Fruit fly (Drosophila melanogaster): ENCODE measurements around the gene Men-b.

Gene Men-b

DNA sequence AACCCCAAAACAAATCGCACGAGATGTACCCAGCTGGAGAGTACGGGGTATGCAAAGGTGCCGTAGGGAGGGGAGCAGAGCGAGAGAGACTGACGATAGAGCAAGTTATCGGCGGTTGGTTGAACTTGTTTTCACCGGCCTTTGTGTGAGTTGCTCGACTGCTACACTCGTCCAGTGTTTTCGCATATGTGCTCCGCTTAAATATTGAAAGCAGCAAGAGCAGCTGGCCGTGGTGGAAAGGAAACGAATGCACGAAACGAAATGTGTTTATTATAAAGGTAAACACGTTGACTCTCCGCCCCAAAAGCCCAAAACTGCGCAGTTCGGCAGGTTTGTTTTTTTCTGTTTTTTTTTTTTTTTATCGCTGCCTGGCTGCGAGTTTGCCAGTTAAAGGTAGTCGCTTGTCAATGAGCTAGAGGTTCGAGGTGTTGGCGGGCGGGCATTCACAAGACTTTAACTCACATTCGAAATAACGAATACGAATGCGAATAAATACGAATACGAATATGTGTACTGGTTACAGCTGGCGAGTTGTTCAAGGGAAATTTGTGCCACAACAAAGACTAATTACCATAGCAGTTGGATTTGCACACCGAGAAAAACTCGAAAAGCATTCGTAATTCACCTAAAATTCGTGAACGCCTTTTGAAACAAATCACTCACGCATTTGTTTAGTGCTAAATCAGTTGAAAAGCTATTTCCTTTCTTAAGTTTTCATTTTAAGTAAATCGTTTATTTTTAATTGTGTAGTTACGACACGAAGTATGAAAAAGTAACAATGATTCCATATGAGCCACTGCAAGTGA is 21.7 kb upstream of the Men-b start (continued):
- peak; percentile 14; the same call in 1 of the 2 replicates for TF ChIP-seq rib (GFP tag; IDR thresholded peaks at IDR 0.05)
- TF ChIP-seq bigmax (GFP tag; optimal IDR thresholded peaks at IDR 0.05), result no peak
- no peak for TF ChIP-seq CG4707 (GFP tag; optimal IDR thresholded peaks at IDR 0.05)
- 0 out of 2 replicates have a peak, but pooled peaks have one; percentile 10 for TF ChIP-seq CG6272 (GFP tag; IDR thresholded peaks at IDR 0.05)
- TF ChIP-seq Dp (GFP tag; optimal IDR thresholded peaks at IDR 0.05), result no peak
- TF ChIP-seq twi (tag; optimal IDR thresholded peaks at IDR 0.05), result no peak
- no peak for TF ChIP-seq hbn (GFP tag; IDR thresholded peaks at IDR 0.05; ENCODE audit: partially characterized antibody)
- TF ChIP-seq dmrt99B (tag; optimal IDR thresholded peaks at IDR 0.05), result peak; percentile 18
- peak; percentile 33; the same call in 1 of the 2 replicates for TF ChIP-seq vvl (GFP tag; IDR thresholded peaks at IDR 0.05)
- TF ChIP-seq CG12744 (GFP tag; optimal IDR thresholded peaks at IDR 0.05), result no peak
- TF ChIP-seq Oli (tag; optimal IDR thresholded peaks at IDR 0.05), result no peak
- TF ChIP-seq Lpt (GFP tag; optimal IDR thresholded peaks at IDR 0.05), result no peak
- peak; percentile 7 for TF ChIP-seq caup (GFP tag; optimal IDR thresholded peaks at IDR 0.05; ENCODE audit: severe bottlenecking)
- no peak for TF ChIP-seq CG14667 (GFP tag; IDR thresholded peaks at IDR 0.05)
- TF ChIP-seq Awh (GFP tag; IDR thresholded peaks at IDR 0.05), result no peak
- TF ChIP-seq CG14860 (GFP tag; IDR thresholded peaks at IDR 0.05; ENCODE audit: partially characterized antibody), result no peak
- TF ChIP-seq CG17359 (tag; optimal IDR thresholded peaks at IDR 0.05), result peak; percentile 6
- TF ChIP-seq Med (GFP tag), result peak; percentile 88
- peak; percentile 13 for TF ChIP-seq CG9727 (GFP tag; optimal IDR thresholded peaks at IDR 0.05)
- TF ChIP-seq CG13287 (GFP tag; IDR thresholded peaks at IDR 0.05; ENCODE audit: partially characterized antibody), result peak; percentile 17; the same call in 1 of the 2 replicates
- TF ChIP-seq az2 (GFP tag; optimal IDR thresholded peaks at IDR 0.05), result no peak
- no peak for TF ChIP-seq YL-1 (GFP tag; optimal IDR thresholded peaks at IDR 0.05)
- 0 out of 2 replicates have a peak, but pooled peaks have one; percentile 20 for TF ChIP-seq CG4730 (GFP tag; IDR thresholded peaks at IDR 0.05)
- no peak for TF ChIP-seq dm (GFP tag; optimal IDR thresholded peaks at IDR 0.05)
- peak; percentile 3 for TF ChIP-seq pho (GFP tag; optimal IDR thresholded peaks at IDR 0.05)
- no peak for TF ChIP-seq CG8290 (GFP tag; optimal IDR thresholded peaks at IDR 0.05)
- TF ChIP-seq CG8290 (tag; optimal IDR thresholded peaks at IDR 0.05), result peak in 1 of 2 experiments; percentile 50
- no peak for TF ChIP-seq Ssrp (tag; optimal IDR thresholded peaks at IDR 0.05)
- no peak for TF ChIP-seq CG12769 (tag; optimal IDR thresholded peaks at IDR 0.05)
- TF ChIP-seq mld (GFP tag; IDR thresholded peaks at IDR 0.05; ENCODE audit: partially characterized antibody), result no peak
- no peak for TF ChIP-seq Oaz (GFP tag; IDR thresholded peaks at IDR 0.05)
- no peak for TF ChIP-seq Optix (GFP tag; IDR thresholded peaks at IDR 0.05)
- TF ChIP-seq chm (GFP tag; IDR thresholded peaks at IDR 0.05), result no peak
- TF ChIP-seq yki (optimal IDR thresholded peaks at IDR 0.05), result no peak
- TF ChIP-seq kay (GFP tag; optimal IDR thresholded peaks at IDR 0.05), result peak; percentile 4
- no peak for TF ChIP-seq CG7839 (tag; optimal IDR thresholded peaks at IDR 0.05)
- no peak for TF ChIP-seq Ravus (GFP tag; IDR thresholded peaks at IDR 0.05)
- TF ChIP-seq CG15479 (GFP tag; optimal IDR thresholded peaks at IDR 0.05), result no peak
- TF ChIP-seq CG4424 (GFP tag; optimal IDR thresholded peaks at IDR 0.05), result peak; percentile 13
- TF ChIP-seq ken (GFP tag; IDR thresholded peaks at IDR 0.05), result no peak
- peak; percentile 60 for TF ChIP-seq slbo (GFP tag; IDR thresholded peaks at IDR 0.05)
- TF ChIP-seq CG16779 (GFP tag; IDR thresholded peaks at IDR 0.05), result no peak
- no peak for TF ChIP-seq fd102C (GFP tag; optimal IDR thresholded peaks at IDR 0.05)
- TF ChIP-seq Bgb (GFP tag; IDR thresholded peaks at IDR 0.05; ENCODE audit: partially characterized antibody), result no peak
- TF ChIP-seq tna (GFP tag; IDR thresholded peaks at IDR 0.05; ENCODE audit: partially characterized antibody), result no peak
- TF ChIP-seq CG4360 (GFP tag; IDR thresholded peaks at IDR 0.05), result no peak
- TF ChIP-seq bab2 (GFP tag; optimal IDR thresholded peaks at IDR 0.05), result peak; percentile 8
- peak; percentile 6 for TF ChIP-seq Hsf (GFP tag; optimal IDR thresholded peaks at IDR 0.05)
- TF ChIP-seq Xbp1 (GFP tag; optimal IDR thresholded peaks at IDR 0.05), result peak; percentile 16
- 0 out of 2 replicates have a peak, but pooled peaks have one; percentile 34 for TF ChIP-seq wdn (GFP tag; IDR thresholded peaks at IDR 0.05)

All from whole organism, embryonic.